Worm (Caenorhabditis elegans): ENCODE data around the gene DH11.5.

Gene DH11.5

DNA sequence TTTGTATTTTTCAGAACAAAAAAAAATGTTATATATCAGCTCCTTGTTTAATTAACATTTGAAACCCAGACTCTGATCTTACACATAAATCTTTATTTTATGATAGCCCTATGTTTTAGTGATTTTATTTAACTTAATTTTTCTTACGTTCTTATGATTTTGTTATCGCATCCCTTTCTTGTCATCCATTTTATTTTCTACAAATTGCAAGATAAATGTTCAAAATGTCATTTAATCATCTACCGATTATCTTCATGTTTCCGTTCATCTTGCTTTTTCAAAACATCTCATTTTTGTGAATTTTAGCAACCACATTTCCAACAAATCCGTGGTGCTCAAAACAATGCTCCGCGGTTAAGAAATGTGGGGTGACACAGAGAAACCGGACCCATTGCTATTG, at the start of gene DH11.5:
DH11.5 (plus strand) TSS at position 301 of the 400 bp plus-strand sequence.
- TF ChIP-seq blmp-1 (tag; optimal IDR thresholded peaks at IDR 0.05; ENCODE audit: insufficient read depth) (no peak), ceh-16 (tag; optimal IDR thresholded peaks at IDR 0.05) (no peak), aly-2 (tag; optimal IDR thresholded peaks at IDR 0.05) (no peak), nhr-237 (tag; optimal IDR thresholded peaks at IDR 0.05) (no peak), R02D3.7 (tag; optimal IDR thresholded peaks at IDR 0.05) (no peak), C34F6.9 (tag; optimal IDR thresholded peaks at IDR 0.05) (no peak), zag-1 (tag; optimal IDR thresholded peaks at IDR 0.05) (no peak), nhr-77 (tag; optimal IDR thresholded peaks at IDR 0.05) (no peak), nhr-11 (tag; optimal IDR thresholded peaks at IDR 0.05) (no peak)

DNA sequence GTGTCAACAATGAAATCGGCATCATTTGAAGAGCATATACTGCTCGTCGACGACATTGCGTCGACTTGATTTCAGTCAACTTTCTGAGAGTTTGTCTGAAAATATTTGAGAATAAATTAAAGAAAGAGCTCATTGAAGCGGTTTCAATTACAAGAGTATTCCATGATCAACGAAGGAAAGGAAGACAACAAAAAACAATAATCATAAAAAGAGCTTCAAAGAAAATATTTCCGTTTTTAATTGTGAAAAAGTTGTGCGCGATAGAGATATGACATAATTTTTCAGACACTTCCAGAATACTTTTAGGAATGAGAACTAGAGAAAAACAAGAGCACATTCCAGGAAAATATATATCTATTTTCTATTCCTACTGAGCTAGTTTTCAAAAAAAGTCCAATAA, 47.8 kb upstream of the DH11.5 start, which contains the start of gene spv-1:
spv-1 (minus strand) TSS at position 101 of the 400 bp plus-strand sequence.
- no peak for TF ChIP-seq snpc-4 (tag; optimal IDR thresholded peaks at IDR 0.05)
- TF ChIP-seq mab-5 (tag; optimal IDR thresholded peaks at IDR 0.05), result no peak
- TF ChIP-seq elt-3 (tag; optimal IDR thresholded peaks at IDR 0.05), result no peak
- TF ChIP-seq lin-11 (tag; optimal IDR thresholded peaks at IDR 0.05), result no peak
- no peak for TF ChIP-seq aly-2 (tag; optimal IDR thresholded peaks at IDR 0.05)
- TF ChIP-seq skn-1 (tag; optimal IDR thresholded peaks at IDR 0.05), result no peak
- no peak for TF ChIP-seq egl-27 (tag; optimal IDR thresholded peaks at IDR 0.05)
- TF ChIP-seq ceh-82 (tag; optimal IDR thresholded peaks at IDR 0.05), result no peak
- TF ChIP-seq nhr-129 (tag; optimal IDR thresholded peaks at IDR 0.05), result no peak
- no peak for TF ChIP-seq gmeb-1 (tag; optimal IDR thresholded peaks at IDR 0.05)
- TF ChIP-seq ceh-16 (tag; optimal IDR thresholded peaks at IDR 0.05), result no peak
- no peak for TF ChIP-seq unc-39 (tag; optimal IDR thresholded peaks at IDR 0.05)
- no peak for TF ChIP-seq blmp-1 (tag; optimal IDR thresholded peaks at IDR 0.05; ENCODE audit: insufficient read depth)
- no peak for TF ChIP-seq nhr-21 (tag; optimal IDR thresholded peaks at IDR 0.05)
- no peak for TF ChIP-seq nhr-6 (tag; optimal IDR thresholded peaks at IDR 0.05)
- TF ChIP-seq alr-1 (tag; optimal IDR thresholded peaks at IDR 0.05), result no peak

DNA sequence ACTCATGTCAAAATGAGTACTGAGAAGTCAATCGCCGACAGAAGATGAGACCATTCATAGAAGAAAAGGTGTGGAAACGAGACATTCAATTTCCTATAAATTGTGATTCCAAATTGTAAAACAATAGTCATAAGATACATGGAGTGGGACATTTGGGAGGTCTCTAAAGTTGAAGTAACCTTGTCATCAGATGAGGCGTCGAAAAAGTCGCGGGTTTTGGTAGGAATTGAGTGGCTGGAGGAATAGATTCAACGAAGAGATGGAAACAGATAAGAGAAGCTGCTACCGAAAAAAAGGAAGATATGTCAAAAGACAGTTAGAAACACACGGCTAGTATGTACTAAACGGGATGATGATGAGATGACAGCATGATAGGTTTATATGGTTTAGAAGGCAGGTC, 45.7 kb upstream of the DH11.5 start:
- TF ChIP-seq ceh-16 (tag; optimal IDR thresholded peaks at IDR 0.05) (peak; percentile 69), ztf-4 (tag; optimal IDR thresholded peaks at IDR 0.05) (no peak)

DNA sequence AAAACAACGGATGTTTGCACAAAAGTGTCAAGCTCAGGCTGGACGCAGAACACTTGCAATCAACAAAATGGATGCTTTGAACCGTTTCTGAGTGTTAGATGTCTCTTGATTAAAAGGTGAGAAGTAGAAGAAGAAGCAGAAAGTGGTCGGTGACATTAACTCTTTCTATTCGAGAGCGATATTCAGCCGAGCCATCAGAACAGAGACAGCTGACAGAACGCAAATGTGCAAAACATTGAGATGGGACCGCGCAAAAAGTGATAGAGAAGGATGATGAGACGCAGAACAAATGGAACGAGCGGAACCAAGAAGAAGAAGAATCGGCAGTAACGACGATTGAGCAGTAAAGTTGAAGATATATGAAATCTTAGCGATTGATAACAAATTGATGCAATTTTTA, 40.8 kb upstream of the DH11.5 start:
- no peak for TF ChIP-seq sma-3 (GFP tag; optimal IDR thresholded peaks at IDR 0.05)
- no peak for TF ChIP-seq R02D3.7 (tag; optimal IDR thresholded peaks at IDR 0.05)
- no peak for TF ChIP-seq nhr-10 (tag; optimal IDR thresholded peaks at IDR 0.05)
- no peak for TF ChIP-seq fos-1 (tag; optimal IDR thresholded peaks at IDR 0.05)
- TF ChIP-seq zag-1 (tag; optimal IDR thresholded peaks at IDR 0.05), result no peak
- TF ChIP-seq crh-2 (tag; optimal IDR thresholded peaks at IDR 0.05), result no peak
- TF ChIP-seq ztf-4 (tag; optimal IDR thresholded peaks at IDR 0.05), result no peak
- no peak for TF ChIP-seq sma-9 (GFP tag; optimal IDR thresholded peaks at IDR 0.05)
- TF ChIP-seq sma-9 (tag; optimal IDR thresholded peaks at IDR 0.05), result no peak
- TF ChIP-seq F13H6.1 (tag; optimal IDR thresholded peaks at IDR 0.05), result no peak
- TF ChIP-seq peb-1 (tag; optimal IDR thresholded peaks at IDR 0.05), result no peak
- no peak for TF ChIP-seq nhr-12 (tag; optimal IDR thresholded peaks at IDR 0.05)
- TF ChIP-seq unc-39 (tag; optimal IDR thresholded peaks at IDR 0.05), result no peak
- no peak for TF ChIP-seq unc-55 (GFP tag; optimal IDR thresholded peaks at IDR 0.05)
- TF ChIP-seq nhr-129 (tag; optimal IDR thresholded peaks at IDR 0.05), result no peak
- TF ChIP-seq skn-1 (tag; optimal IDR thresholded peaks at IDR 0.05), result no peak
- TF ChIP-seq sem-4 (tag; optimal IDR thresholded peaks at IDR 0.05), result no peak
- no peak for TF ChIP-seq nhr-237 (tag; optimal IDR thresholded peaks at IDR 0.05)
- TF ChIP-seq Y55F3AM.14 (GFP tag; optimal IDR thresholded peaks at IDR 0.05), result no peak
- no peak for TF ChIP-seq dmd-4 (tag; optimal IDR thresholded peaks at IDR 0.05)
- TF ChIP-seq egl-27 (tag; optimal IDR thresholded peaks at IDR 0.05), result no peak

DNA sequence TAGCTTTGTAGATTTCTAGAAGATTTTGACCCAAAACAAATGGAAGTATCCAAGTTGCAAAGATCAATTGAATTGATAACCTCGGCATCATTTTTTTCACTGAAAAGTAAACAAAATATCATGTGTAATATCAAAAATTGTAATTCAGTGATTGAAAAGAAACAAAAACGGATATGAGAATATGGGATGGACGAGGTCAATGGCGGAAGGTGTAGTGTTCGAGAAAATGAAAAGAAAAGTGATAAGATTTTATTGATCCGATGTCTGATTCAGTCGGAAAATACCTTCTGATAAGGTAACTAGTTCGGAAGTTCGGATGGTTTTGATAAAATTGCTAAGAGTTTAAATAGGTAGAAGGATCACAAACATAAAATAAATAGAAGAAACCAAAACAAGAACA, 38.3 kb upstream of the DH11.5 start, which contains the start of gene ZK669.2:
ZK669.2 (minus strand) TSS at position 101 of the 400 bp plus-strand sequence.
- TF ChIP-seq nhr-129 (tag; optimal IDR thresholded peaks at IDR 0.05) (no peak), lsy-2 (tag; optimal IDR thresholded peaks at IDR 0.05) (no peak), skn-1 (tag; optimal IDR thresholded peaks at IDR 0.05) (no peak), lin-11 (tag; optimal IDR thresholded peaks at IDR 0.05) (no peak), sem-4 (tag; optimal IDR thresholded peaks at IDR 0.05) (no peak), peb-1 (tag; optimal IDR thresholded peaks at IDR 0.05) (no peak), Y55F3AM.14 (GFP tag; optimal IDR thresholded peaks at IDR 0.05) (no peak), sma-9 (GFP tag; optimal IDR thresholded peaks at IDR 0.05) (no peak), sma-9 (tag; optimal IDR thresholded peaks at IDR 0.05) (no peak), nhr-12 (tag; optimal IDR thresholded peaks at IDR 0.05) (no peak), unc-62 (GFP tag; optimal IDR thresholded peaks at IDR 0.05) (no peak), ztf-4 (tag; optimal IDR thresholded peaks at IDR 0.05) (no peak)

Measured in whole organism, L2 larva.